Worm (Caenorhabditis elegans) whole organism, L1 larva: ENCODE data around the gene T26G10.1.

Experiments used
- C34B4.2 ChIP-seq: sonication (generic microtip); optimal IDR thresholded peaks from 2 replicates; lab custom pipeline; 2017; ENCODE audit warnings: mild to moderate bottlenecking, missing genetic modification characterization, missing compliant biosample characterization
- F16B12.6 ChIP-seq: fragments of 150-350 bp; optimal IDR thresholded peaks from 2 replicates; lab custom pipeline; 2014; ENCODE audit warnings: missing biosample characterization, missing genetic modification characterization
- Y116A8C.19 ChIP-seq: sonication (generic microtip); optimal IDR thresholded peaks from 2 replicates; lab custom pipeline; 2016; ENCODE audit warnings: missing compliant biosample characterization, missing genetic modification characterization, borderline replicate concordance
- ama-1 ChIP-seq: fragments of 150-350 bp; optimal IDR thresholded peaks from 2 replicates; lab custom pipeline; 2014
- blmp-1 ChIP-seq: fragments of 150-350 bp; optimal IDR thresholded peaks from 2 replicates; lab custom pipeline; 2014; ENCODE audit warnings: missing biosample characterization, missing genetic modification characterization
- ceh-88 ChIP-seq: fragments of 200-800 bp; sonication (Bioruptor generic); IDR thresholded peaks from 2 replicates; pipeline ENCODE4 v1.3.6; 2022; ENCODE audit warnings: missing genetic modification characterization, missing compliant biosample characterization
- ces-1 ChIP-seq: fragments of 150-350 bp; optimal IDR thresholded peaks from 2 replicates; lab custom pipeline; 2014; ENCODE audit warnings: missing biosample characterization, missing genetic modification reagents, missing genetic modification characterization
- dpl-1 ChIP-seq, 3 experiments: fragments of 150-350 bp in 2 of 3; sonication (generic microtip) in 1 of 3; optimal IDR thresholded peaks; 2 replicates each; lab custom pipeline; 2014 to 2017; ENCODE audit warnings: missing biosample characterization in 3 of 3, missing genetic modification characterization in 3 of 3, missing genetic modification reagents in 3 of 3
- dsc-1 ChIP-seq: sonication (generic microtip); optimal IDR thresholded peaks from 2 replicates; lab custom pipeline; 2016; ENCODE audit warnings: mild to moderate bottlenecking, missing genetic modification characterization, missing compliant biosample characterization
- efl-1 ChIP-seq, 4 experiments: fragments of 150-350 bp; optimal IDR thresholded peaks in 3 of 4; peaks in 1 of 4; 1 replicate in 1 of 4; 2 replicates in 3 of 4; lab custom pipeline; 2014; ENCODE audit warnings: missing biosample characterization in 2 of 4, missing genetic modification characterization in 2 of 4, missing genetic modification reagents in 2 of 4
- efl-3 ChIP-seq: fragments of 200-800 bp; sonication (Bioruptor generic); optimal IDR thresholded peaks from 2 replicates; lab custom pipeline; 2018; ENCODE audit warnings: mild to moderate bottlenecking, missing genetic modification characterization, missing compliant biosample characterization
- egl-13 ChIP-seq: sonication (generic microtip); optimal IDR thresholded peaks from 2 replicates; lab custom pipeline; 2016; ENCODE audit warnings: missing genotype, missing genetic modification reagents, missing genetic modification characterization, missing compliant biosample characterization
- egl-27 ChIP-seq, 2 experiments: fragments of 150-350 bp in 1 of 2; sonication (generic microtip); optimal IDR thresholded peaks; 3 replicates each; lab custom pipeline; 2017 to 2018; ENCODE audit warnings: missing biosample characterization in 2 of 2, missing genetic modification characterization in 2 of 2, missing genetic modification reagents in 2 of 2
- elt-3 ChIP-seq, 6 experiments: fragments of 150-350 bp in 1 of 6; sonication (generic microtip); optimal IDR thresholded peaks; 2 replicates each; lab custom pipeline; 2017 to 2018; ENCODE audit warnings: missing biosample characterization in 6 of 6, missing genetic modification characterization in 6 of 6, inconsistent platforms in 1 of 6
- ets-5 ChIP-seq: fragments of 200-800 bp; sonication (Bioruptor generic); IDR thresholded peaks from 2 replicates; pipeline ENCODE4 v1.3.6; 2022; ENCODE audit warnings: missing genetic modification characterization, missing compliant biosample characterization
- fkh-10 ChIP-seq: sonication (generic microtip); optimal IDR thresholded peaks from 2 replicates; lab custom pipeline; 2017; ENCODE audit warnings: missing biosample characterization, missing genetic modification reagents, missing genetic modification characterization
- fkh-4 ChIP-seq: sonication (generic microtip); optimal IDR thresholded peaks from 2 replicates; lab custom pipeline; 2016; ENCODE audit warnings: missing compliant biosample characterization, missing genetic modification characterization, borderline replicate concordance
- grh-1 ChIP-seq: fragments of 200-800 bp; sonication (Bioruptor generic); IDR thresholded peaks from 2 replicates; pipeline ENCODE4 v1.3.6; 2022; ENCODE audit warnings: missing genetic modification reagents, missing genetic modification characterization, missing compliant biosample characterization
- hlh-17 ChIP-seq: fragments of 200-800 bp; sonication (Bioruptor generic); optimal IDR thresholded peaks from 2 replicates; lab custom pipeline; 2018; ENCODE audit warnings: missing genetic modification characterization, mild to moderate bottlenecking, missing compliant biosample characterization, moderate library complexity, borderline replicate concordance
- jun-1 ChIP-seq: fragments of 150-350 bp; optimal IDR thresholded peaks from 2 replicates; lab custom pipeline; 2014; ENCODE audit warnings: missing biosample characterization, missing genetic modification reagents, missing genetic modification characterization
- lin-13 ChIP-seq: fragments of 150-350 bp; optimal IDR thresholded peaks from 2 replicates; lab custom pipeline; 2014; ENCODE audit warnings: missing biosample characterization, missing genetic modification reagents, missing genetic modification characterization
- lin-14 ChIP-seq: fragments of 200-800 bp; sonication (Bioruptor generic); optimal IDR thresholded peaks from 2 replicates; lab custom pipeline; 2018; ENCODE audit warnings: mild to moderate bottlenecking, missing genetic modification characterization, moderate library complexity, missing compliant biosample characterization
- lin-15B ChIP-seq: fragments of 150-350 bp; sonication (generic microtip); optimal IDR thresholded peaks from 3 replicates; lab custom pipeline; 2014; ENCODE audit warnings: missing biosample characterization, missing genetic modification characterization
- lin-39 ChIP-seq: fragments of 150-350 bp; optimal IDR thresholded peaks from 2 replicates; lab custom pipeline; 2014; ENCODE audit warnings: missing biosample characterization, missing genetic modification reagents, missing genetic modification characterization
- lir-3 ChIP-seq: sonication (generic microtip); optimal IDR thresholded peaks from 2 replicates; lab custom pipeline; 2016; ENCODE audit warnings: mild to moderate bottlenecking, missing genetic modification characterization, moderate library complexity, missing compliant biosample characterization; ENCODE audit not compliant: poor library complexity
- lsy-2 ChIP-seq, 2 experiments: fragments of 150-350 bp; optimal IDR thresholded peaks; 2 replicates each; lab custom pipeline; 2014; ENCODE audit warnings: missing biosample characterization in 2 of 2, missing genetic modification characterization in 2 of 2
- mdl-1 ChIP-seq, 2 experiments: fragments of 150-350 bp; optimal IDR thresholded peaks; 2 replicates each; lab custom pipeline; 2014 to 2017; ENCODE audit warnings: missing biosample characterization in 2 of 2, missing genetic modification characterization in 2 of 2, inconsistent platforms in 1 of 2
- nhr-12 ChIP-seq: sonication (generic microtip); optimal IDR thresholded peaks from 2 replicates; lab custom pipeline; 2017; ENCODE audit warnings: missing biosample characterization, missing genetic modification characterization
- nhr-19 ChIP-seq: fragments of 200-800 bp; sonication (Bioruptor generic); conservative IDR thresholded peaks from 2 replicates; pipeline ENCODE4 v1.3.6; 2022; ENCODE audit warnings: missing genetic modification characterization, missing compliant biosample characterization
- nhr-237 ChIP-seq: fragments of 150-350 bp; optimal IDR thresholded peaks from 2 replicates; lab custom pipeline; 2014; ENCODE audit warnings: missing biosample characterization, missing genetic modification characterization
- nhr-28 ChIP-seq: fragments of 150-350 bp; optimal IDR thresholded peaks from 2 replicates; lab custom pipeline; 2014; ENCODE audit warnings: missing biosample characterization, missing genetic modification characterization
- nhr-47 ChIP-seq: sonication (generic microtip); optimal IDR thresholded peaks from 2 replicates; lab custom pipeline; 2016; ENCODE audit warnings: mild to moderate bottlenecking, missing genetic modification characterization, moderate library complexity, missing compliant biosample characterization
- nhr-76 ChIP-seq: sonication (generic microtip); optimal IDR thresholded peaks from 2 replicates; lab custom pipeline; 2017; ENCODE audit warnings: missing biosample characterization, missing genetic modification characterization
- nhr-77 ChIP-seq: fragments of 150-350 bp; optimal IDR thresholded peaks from 2 replicates; lab custom pipeline; 2014; ENCODE audit warnings: missing biosample characterization, missing genetic modification characterization
- pag-3 ChIP-seq: sonication (generic microtip); optimal IDR thresholded peaks from 2 replicates; lab custom pipeline; 2017; ENCODE audit warnings: missing genetic modification characterization, mild to moderate bottlenecking, missing compliant biosample characterization, antibody characterized with exemption, borderline replicate concordance; ENCODE audit not compliant: insufficient read depth
- rnt-1 ChIP-seq: sonication (generic microtip); optimal IDR thresholded peaks from 2 replicates; lab custom pipeline; 2016; ENCODE audit warnings: mild to moderate bottlenecking, missing genetic modification characterization, moderate library complexity, missing compliant biosample characterization
- skn-1 ChIP-seq: fragments of 150-350 bp; optimal IDR thresholded peaks from 2 replicates; lab custom pipeline; 2014; ENCODE audit warnings: missing biosample characterization, missing genetic modification characterization
- snu-23 ChIP-seq: sonication (generic microtip); optimal IDR thresholded peaks from 2 replicates; lab custom pipeline; 2016; ENCODE audit warnings: missing genetic modification characterization, missing compliant biosample characterization
- sox-4 ChIP-seq: sonication (generic microtip); optimal IDR thresholded peaks from 2 replicates; lab custom pipeline; 2016; ENCODE audit warnings: missing genetic modification characterization, missing compliant biosample characterization
- tlp-1 ChIP-seq: fragments of 150-350 bp; optimal IDR thresholded peaks from 2 replicates; lab custom pipeline; 2014; ENCODE audit warnings: missing biosample characterization, missing genetic modification characterization
- unc-130 ChIP-seq: fragments of 150-350 bp; optimal IDR thresholded peaks from 2 replicates; lab custom pipeline; 2017; ENCODE audit warnings: missing biosample characterization, missing genetic modification characterization, inconsistent platforms
- unc-86 ChIP-seq: sonication (generic microtip); optimal IDR thresholded peaks from 2 replicates; lab custom pipeline; 2016; ENCODE audit warnings: missing genetic modification characterization, missing compliant biosample characterization
- xbp-1 ChIP-seq: sonication (generic microtip); optimal IDR thresholded peaks from 2 replicates; lab custom pipeline; 2016; ENCODE audit warnings: missing genetic modification characterization, missing compliant biosample characterization
- zag-1 ChIP-seq: fragments of 150-350 bp; optimal IDR thresholded peaks from 2 replicates; lab custom pipeline; 2014; ENCODE audit warnings: missing biosample characterization, missing genetic modification characterization
- ztf-11 ChIP-seq, 2 experiments: sonication (generic microtip); optimal IDR thresholded peaks; 2 replicates each; lab custom pipeline; 2016 to 2017; ENCODE audit warnings: missing genetic modification characterization in 2 of 2, missing biosample characterization in 1 of 2, missing compliant biosample characterization in 1 of 2

Gene T26G10.1

DNA sequence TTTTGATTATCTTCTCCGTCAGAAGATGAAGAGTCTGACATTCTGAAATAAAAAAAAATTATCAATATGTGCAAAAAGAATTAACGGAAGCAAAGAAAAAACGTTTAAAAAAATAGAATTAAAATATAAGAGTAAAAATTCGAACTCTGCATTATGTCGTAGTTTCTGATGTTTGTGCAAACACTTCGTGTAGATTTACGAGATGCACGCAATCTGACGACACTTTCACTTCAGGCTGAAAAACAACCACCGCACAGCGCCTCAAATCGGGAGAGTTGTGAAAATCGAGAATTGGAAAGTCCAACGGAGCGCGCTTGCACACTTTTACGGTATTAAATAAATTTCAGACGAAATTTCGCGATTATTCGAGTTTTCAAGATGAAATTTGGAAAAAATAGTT is at the start of gene T26G10.1 (continued):
- TF ChIP-seq grh-1 (peak; percentile 68), nhr-28 (tag; lab: Kevin White, UChicago) (no peak), lin-14 (peak; percentile 82), ztf-11 (tag; optimal IDR thresholded peaks at IDR 0.05; lab: Kevin White, UChicago) (peak in 1 of 2 experiments; percentile 38), skn-1 (tag; lab: Kevin White, UChicago) (peak; percentile 48), unc-130 (tag; lab: Kevin White, UChicago) (peak; percentile 79), ama-1 (lab: Kevin White, UChicago) (no peak), nhr-47 (peak; percentile 87), nhr-19 (GFP tag; lab: Robert Waterston, UW) (peak; percentile 91), xbp-1 (tag; lab: Kevin White, UChicago) (peak; percentile 79), sox-4 (peak; percentile 50), ceh-88 (peak; percentile 74), lin-13 (GFP tag; lab: Kevin White, UChicago) (peak; percentile 48), pag-3 (tag; lab: Kevin White, UChicago) (no peak), egl-27 (tag; optimal IDR thresholded peaks at IDR 0.05; lab: Kevin White, UChicago) (no peak), ces-1 (GFP tag; lab: Kevin White, UChicago) (no peak), C34B4.2 (no peak), lsy-2 (tag; optimal IDR thresholded peaks at IDR 0.05; lab: Kevin White, UChicago) (peak; percentile 88), lir-3 (tag; lab: Kevin White, UChicago) (peak; percentile 67), fkh-4 (no peak), snu-23 (peak; percentile 87), egl-13 (tag; lab: Kevin White, UChicago) (peak; percentile 56), dsc-1 (tag; lab: Kevin White, UChicago) (peak; percentile 75), efl-3 (no peak), lin-39 (tag; lab: Kevin White, UChicago) (peak; percentile 68), Y116A8C.19 (no peak), nhr-12 (tag; lab: Kevin White, UChicago) (no peak), ets-5 (GFP tag; lab: Robert Waterston, UW) (no peak), rnt-1 (peak; percentile 79), mdl-1 (tag; optimal IDR thresholded peaks at IDR 0.05; lab: Kevin White, UChicago) (peak in 1 of 2 experiments; percentile 11), nhr-77 (peak; percentile 34)
- TF ChIP-seq, all 84 proteins: peak for 48

DNA sequence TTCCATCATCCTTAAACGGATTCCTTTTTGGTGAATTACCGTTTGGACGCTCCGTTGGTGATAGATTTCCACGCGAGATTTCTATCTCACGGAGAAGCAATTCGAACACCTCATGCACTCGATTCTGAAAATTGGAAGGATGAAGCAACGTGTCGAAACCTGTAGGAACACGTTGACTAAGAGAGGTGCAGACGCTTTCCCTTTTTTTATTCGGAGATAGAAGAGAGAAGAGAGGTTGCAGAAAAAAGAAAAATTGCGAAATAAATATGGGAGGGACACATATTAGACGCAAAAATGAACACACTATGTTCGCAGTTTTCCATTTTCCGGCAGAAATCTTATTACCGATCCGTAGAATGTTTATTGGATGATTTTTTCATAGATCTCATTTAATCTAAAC is 48.3 kb upstream of the T26G10.1 start:
- TF ChIP-seq blmp-1 (tag; lab: Kevin White, UChicago) (peak; percentile 68), efl-1 (optimal IDR thresholded peaks at IDR 0.05; lab: Kevin White, UChicago) (no peak), efl-1 (GFP tag; optimal IDR thresholded peaks at IDR 0.05 in 1 of 2; lab: Kevin White, UChicago) (no peak), F16B12.6 (tag; lab: Kevin White, UChicago) (no peak), fkh-10 (GFP tag; lab: Kevin White, UChicago) (no peak), hlh-17 (GFP tag; lab: Kevin White, UChicago) (no peak)

DNA sequence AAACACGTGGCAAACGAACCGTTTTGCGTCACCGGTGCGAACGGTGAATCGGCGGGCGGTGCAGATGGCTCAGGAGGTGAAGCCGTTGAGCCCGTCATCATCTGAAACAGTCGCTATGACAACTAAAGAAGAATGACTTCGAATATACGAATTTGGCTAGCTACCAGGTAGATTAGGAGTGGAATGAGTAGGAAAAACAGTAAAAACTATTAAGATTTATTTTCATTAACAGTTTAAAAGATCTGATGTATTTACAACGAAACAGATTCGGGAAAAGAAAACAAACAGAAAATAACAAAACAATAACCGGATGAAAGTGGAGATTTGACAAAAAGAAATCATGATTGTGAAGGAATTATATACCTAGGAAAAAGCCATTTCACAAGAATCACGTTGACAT is 47.5 kb upstream of the T26G10.1 start, which contains the start of gene F54C8.7:
Gene F54C8.7, minus strand, starts transcription at position 101 of the 400 bp plus-strand sequence.
- no peak for TF ChIP-seq ztf-11 (tag; optimal IDR thresholded peaks at IDR 0.05; lab: Kevin White, UChicago)
- no peak for TF ChIP-seq dsc-1 (tag; lab: Kevin White, UChicago)
- TF ChIP-seq F16B12.6 (tag; lab: Kevin White, UChicago): no peak
- no peak for TF ChIP-seq lin-15B
- TF ChIP-seq C34B4.2: no peak
- no peak for TF ChIP-seq fkh-10 (GFP tag; lab: Kevin White, UChicago)
- no peak for TF ChIP-seq jun-1
- TF ChIP-seq unc-86: no peak
- TF ChIP-seq lin-14: no peak
- no peak for TF ChIP-seq lin-13 (GFP tag; lab: Kevin White, UChicago)
- TF ChIP-seq tlp-1 (tag; lab: Kevin White, UChicago): no peak
- TF ChIP-seq elt-3 (tag; optimal IDR thresholded peaks at IDR 0.05; lab: Kevin White, UChicago): no peak
- TF ChIP-seq zag-1: no peak
- TF ChIP-seq nhr-237 (tag; lab: Kevin White, UChicago): no peak
- TF ChIP-seq dpl-1 (GFP tag; optimal IDR thresholded peaks at IDR 0.05; lab: Kevin White, UChicago): no peak
- TF ChIP-seq ets-5 (GFP tag; lab: Robert Waterston, UW): no peak
- no peak for TF ChIP-seq nhr-76 (tag; lab: Kevin White, UChicago)
